Worm (Caenorhabditis elegans) whole organism, L3 larva: ENCODE measurements around the gene ZK813.5.

Experiments used
- ceh-9 ChIP-seq: sonication (generic microtip); optimal IDR thresholded peaks from 2 replicates; lab custom pipeline; 2018; ENCODE audit warnings: missing biosample characterization, missing genetic modification characterization
- mdl-1 ChIP-seq: fragments of 150-350 bp; optimal IDR thresholded peaks from 2 replicates; lab custom pipeline; 2014; ENCODE audit warnings: missing biosample characterization, missing genetic modification characterization
- nfya-1 ChIP-seq: sonication (generic microtip); optimal IDR thresholded peaks from 2 replicates; lab custom pipeline; 2017; ENCODE audit warnings: missing genetic modification characterization, mild to moderate bottlenecking, missing compliant biosample characterization, antibody characterized with exemption, moderate library complexity; ENCODE audit not compliant: insufficient read depth
- nhr-11 ChIP-seq: fragments of 150-350 bp; optimal IDR thresholded peaks from 2 replicates; lab custom pipeline; 2014; ENCODE audit warnings: missing biosample characterization, missing genetic modification characterization
- nhr-28 ChIP-seq: fragments of 150-350 bp; optimal IDR thresholded peaks from 2 replicates; lab custom pipeline; 2014; ENCODE audit warnings: missing biosample characterization, missing genetic modification characterization
- nhr-77 ChIP-seq: fragments of 150-350 bp; optimal IDR thresholded peaks from 2 replicates; lab custom pipeline; 2014; ENCODE audit warnings: missing biosample characterization, missing genetic modification characterization
- unc-39 ChIP-seq: sonication (generic microtip); optimal IDR thresholded peaks from 4 replicates; lab custom pipeline; 2017; ENCODE audit warnings: missing biosample characterization, missing genetic modification characterization
- zag-1 ChIP-seq: fragments of 150-350 bp; optimal IDR thresholded peaks from 2 replicates; lab custom pipeline; 2014; ENCODE audit warnings: missing biosample characterization, missing genetic modification characterization

- no peak for TF ChIP-seq unc-39 (tag; lab: Kevin White, UChicago)
- no peak for TF ChIP-seq nhr-28 (tag; lab: Kevin White, UChicago)
- TF ChIP-seq zag-1 = no peak
- no peak for TF ChIP-seq mdl-1 (tag; lab: Kevin White, UChicago)
- no peak for TF ChIP-seq nfya-1 (tag; lab: Kevin White, UChicago)
- TF ChIP-seq ceh-9 (tag; lab: Kevin White, UChicago) = no peak
- TF ChIP-seq nhr-11 (tag; lab: Kevin White, UChicago) = no peak
- TF ChIP-seq nhr-77 = no peak
These were observed 41.4 kb upstream of the ZK813.5 start for ce11 chrX:3492431-3492830.
